Comparison of ENCODE assay signal across 7 worm cellular contexts in genomic region chrIII:7216924-7217521, ce11.
TF ChIP-seq lines count a peak whose summit lies in the region.

No protein-coding gene starts in this region.

TF ChIP-seq in whole organism, L1 larva, 84 proteins besides CTCF, POLR2A, EP300 and RAD21 (continues in another document):
- TF ChIP-seq mab-9 (GFP tag; IDR thresholded peaks at IDR 0.05; lab: Robert Waterston, UW): no peak
- peak; percentile 90 for TF ChIP-seq lin-14 (GFP tag; optimal IDR thresholded peaks at IDR 0.05; lab: Kevin White, UChicago)
- TF ChIP-seq nhr-71 (tag; optimal IDR thresholded peaks at IDR 0.05; lab: Kevin White, UChicago): peak; percentile 94
- TF ChIP-seq nhr-11 (tag; optimal IDR thresholded peaks at IDR 0.05; lab: Kevin White, UChicago): peak; percentile 65
- peak; percentile 88 for TF ChIP-seq rnt-1 (tag; optimal IDR thresholded peaks at IDR 0.05; lab: Kevin White, UChicago)
- peak; percentile 63 for TF ChIP-seq mep-1 (tag; optimal IDR thresholded peaks at IDR 0.05; lab: Kevin White, UChicago)
- no peak for TF ChIP-seq nhr-76 (tag; optimal IDR thresholded peaks at IDR 0.05; lab: Kevin White, UChicago)
- peak; percentile 74 for TF ChIP-seq blmp-1 (tag; optimal IDR thresholded peaks at IDR 0.05; lab: Kevin White, UChicago)
- peak; percentile 5 to 30 (median 19) for TF ChIP-seq dpl-1 (GFP tag; optimal IDR thresholded peaks at IDR 0.05; lab: Kevin White, UChicago)
- TF ChIP-seq efl-1 (optimal IDR thresholded peaks at IDR 0.05; lab: Kevin White, UChicago): peak; percentile 22 to 52
- peak; percentile 23 to 81 for TF ChIP-seq efl-1 (GFP tag; optimal IDR thresholded peaks at IDR 0.05 in 1 of 2; lab: Kevin White, UChicago)
- TF ChIP-seq lir-3 (tag; optimal IDR thresholded peaks at IDR 0.05; lab: Kevin White, UChicago; ENCODE audit: poor library complexity): peak; percentile 31
- peak; percentile 77 for TF ChIP-seq nhr-20 (tag; optimal IDR thresholded peaks at IDR 0.05; lab: Kevin White, UChicago)

TF ChIP-seq in whole organism, L2 larva, 48 proteins besides CTCF, POLR2A, EP300 and RAD21 (continues in another document):
- TF ChIP-seq lin-13 (GFP tag; optimal IDR thresholded peaks at IDR 0.05; lab: Kevin White, UChicago): peak; percentile 54
- TF ChIP-seq nhr-129 (tag; optimal IDR thresholded peaks at IDR 0.05; lab: Kevin White, UChicago): peak; percentile 84
- TF ChIP-seq sem-4 (tag; optimal IDR thresholded peaks at IDR 0.05; lab: Kevin White, UChicago): peak; percentile 54
- TF ChIP-seq unc-62 (GFP tag; optimal IDR thresholded peaks at IDR 0.05; lab: Kevin White, UChicago): peak; percentile 37
- peak; percentile 66 for TF ChIP-seq C34F6.9 (tag; optimal IDR thresholded peaks at IDR 0.05; lab: Kevin White, UChicago)
- peak; percentile 77 for TF ChIP-seq sma-9 (GFP tag; optimal IDR thresholded peaks at IDR 0.05; lab: Kevin White, UChicago)
- TF ChIP-seq sma-9 (tag; optimal IDR thresholded peaks at IDR 0.05; lab: Kevin White, UChicago): no peak
- TF ChIP-seq nhr-11 (tag; optimal IDR thresholded peaks at IDR 0.05; lab: Kevin White, UChicago): no peak
- TF ChIP-seq mab-5 (tag; optimal IDR thresholded peaks at IDR 0.05; lab: Kevin White, UChicago): peak; percentile 70
- TF ChIP-seq F13H6.1 (tag; optimal IDR thresholded peaks at IDR 0.05; lab: Kevin White, UChicago): peak; percentile 85
- peak in 1 of 2 experiments; percentile 68 for TF ChIP-seq lsy-2 (tag; optimal IDR thresholded peaks at IDR 0.05; lab: Kevin White, UChicago)
- TF ChIP-seq lin-11 (tag; optimal IDR thresholded peaks at IDR 0.05; lab: Kevin White, UChicago): no peak
- TF ChIP-seq sma-3 (GFP tag; optimal IDR thresholded peaks at IDR 0.05; lab: Kevin White, UChicago): no peak

TF ChIP-seq in whole organism, L3 larva, 47 proteins besides CTCF, POLR2A, EP300 and RAD21:
- TF ChIP-seq ceh-16 (tag; optimal IDR thresholded peaks at IDR 0.05; lab: Kevin White, UChicago) (no peak), fkh-2 (tag; optimal IDR thresholded peaks at IDR 0.05; lab: Kevin White, UChicago) (peak; percentile 33), nhr-11 (tag; optimal IDR thresholded peaks at IDR 0.05; lab: Kevin White, UChicago) (peak; percentile 12), tbx-2 (tag; optimal IDR thresholded peaks at IDR 0.05; lab: Kevin White, UChicago) (no peak), unc-62 (GFP tag; optimal IDR thresholded peaks at IDR 0.05; lab: Kevin White, UChicago) (peak; percentile 48), lin-15B (tag; optimal IDR thresholded peaks at IDR 0.05; lab: Kevin White, UChicago) (peak; percentile 38), nfya-1 (tag; optimal IDR thresholded peaks at IDR 0.05; lab: Kevin White, UChicago; ENCODE audit: insufficient read depth) (peak; percentile 34), egl-5 (tag; optimal IDR thresholded peaks at IDR 0.05; lab: Kevin White, UChicago) (peak; percentile 3), elt-3 (tag; optimal IDR thresholded peaks at IDR 0.05; lab: Kevin White, UChicago) (no peak)

TF ChIP-seq in whole organism, L4 larva, 104 proteins besides CTCF, POLR2A, EP300 and RAD21 (continues in another document):
- TF ChIP-seq unc-62 (GFP tag; optimal IDR thresholded peaks at IDR 0.05 in 1 of 2; lab: Kevin White, UChicago) (peak in 1 of 2 experiments; percentile 68), unc-62 (tag; optimal IDR thresholded peaks at IDR 0.05; lab: Kevin White, UChicago) (no peak), hlh-30 (tag; optimal IDR thresholded peaks at IDR 0.05; lab: Kevin White, UChicago; ENCODE audit: insufficient read depth) (peak; percentile 68), zip-11 (GFP tag; IDR thresholded peaks at IDR 0.05; lab: Robert Waterston, UW) (no peak), egl-43 (GFP tag; IDR thresholded peaks at IDR 0.05; lab: Robert Waterston, UW) (no peak), hlh-11 (tag; optimal IDR thresholded peaks at IDR 0.05; lab: Kevin White, UChicago) (peak; percentile 68), aly-2 (tag; optimal IDR thresholded peaks at IDR 0.05; lab: Kevin White, UChicago) (no peak), ceh-20 (GFP tag; IDR thresholded peaks at IDR 0.05; lab: Robert Waterston, UW) (0 out of 2 replicates have a peak, but pooled peaks have one; percentile 48), rbr-2 (tag; optimal IDR thresholded peaks at IDR 0.05; lab: Kevin White, UChicago) (no peak), attf-4 (tag; optimal IDR thresholded peaks at IDR 0.05; lab: Kevin White, UChicago) (no peak), mdl-1 (tag; optimal IDR thresholded peaks at IDR 0.05; lab: Kevin White, UChicago) (peak in 1 of 2 experiments; percentile 0), aha-1 (tag; lab: Kevin White, UChicago) (peak; percentile 84), dmd-8 (GFP tag; IDR thresholded peaks at IDR 0.05; lab: Robert Waterston, UW) (no peak), nhr-28 (tag; optimal IDR thresholded peaks at IDR 0.05; lab: Kevin White, UChicago) (peak; percentile 5), nhr-11 (tag; optimal IDR thresholded peaks at IDR 0.05; lab: Kevin White, UChicago) (peak; percentile 82)

TF ChIP-seq in whole organism, late embryonic, 69 proteins besides CTCF, POLR2A, EP300 and RAD21:
- peak; percentile 92 for TF ChIP-seq ceh-18 (tag; optimal IDR thresholded peaks at IDR 0.05; lab: Kevin White, UChicago)
- TF ChIP-seq nfya-1 (tag; optimal IDR thresholded peaks at IDR 0.05; lab: Kevin White, UChicago): peak; percentile 46
- peak; percentile 6 for TF ChIP-seq ceh-34 (tag; optimal IDR thresholded peaks at IDR 0.05; lab: Kevin White, UChicago)
- TF ChIP-seq T23F11.4 (GFP tag; optimal IDR thresholded peaks at IDR 0.05; lab: Kevin White, UChicago): no peak
- peak; percentile 88 for TF ChIP-seq unc-55 (GFP tag; optimal IDR thresholded peaks at IDR 0.05; lab: Kevin White, UChicago)
- no peak for TF ChIP-seq ttx-3 (tag; optimal IDR thresholded peaks at IDR 0.05; lab: Kevin White, UChicago)
- TF ChIP-seq rnt-1 (tag; optimal IDR thresholded peaks at IDR 0.05; lab: Kevin White, UChicago): peak; percentile 78

TF ChIP-seq in whole organism, mixed stage, embryonic, 35 proteins besides CTCF, POLR2A, EP300 and RAD21:
- TF ChIP-seq blmp-1 (tag; optimal IDR thresholded peaks at IDR 0.05; lab: Kevin White, UChicago) (no peak), ztf-11 (tag; optimal IDR thresholded peaks at IDR 0.05; lab: Kevin White, UChicago) (no peak), unc-62 (GFP tag; optimal IDR thresholded peaks at IDR 0.05; lab: Kevin White, UChicago) (peak; percentile 96), nhr-28 (tag; optimal IDR thresholded peaks at IDR 0.05; lab: Kevin White, UChicago) (no peak), hlh-1 (tag; optimal IDR thresholded peaks at IDR 0.05; lab: Kevin White, UChicago) (peak; percentile 96), tbx-8 (GFP tag; optimal IDR thresholded peaks at IDR 0.05; lab: Kevin White, UChicago) (no peak), unc-120 (tag; optimal IDR thresholded peaks at IDR 0.05; lab: Kevin White, UChicago; ENCODE audit: poor library complexity, severe bottlenecking) (peak; percentile 98), ceh-39 (tag; optimal IDR thresholded peaks at IDR 0.05; lab: Kevin White, UChicago) (no peak), unc-39 (tag; optimal IDR thresholded peaks at IDR 0.05; lab: Kevin White, UChicago) (no peak), lin-13 (tag; optimal IDR thresholded peaks at IDR 0.05; lab: Kevin White, UChicago) (no peak), mep-1 (tag; optimal IDR thresholded peaks at IDR 0.05; lab: Kevin White, UChicago) (no peak), pha-4 (tag; optimal IDR thresholded peaks at IDR 0.05; lab: Kevin White, UChicago) (no peak), mab-5 (tag; optimal IDR thresholded peaks at IDR 0.05; lab: Kevin White, UChicago) (no peak), nhr-2 (tag; optimal IDR thresholded peaks at IDR 0.05; lab: Kevin White, UChicago) (no peak), elt-3 (tag; optimal IDR thresholded peaks at IDR 0.05; lab: Kevin White, UChicago) (no peak), nhr-12 (tag; optimal IDR thresholded peaks at IDR 0.05; lab: Kevin White, UChicago) (no peak), nhr-237 (tag; optimal IDR thresholded peaks at IDR 0.05; lab: Kevin White, UChicago) (no peak), sem-2 (GFP tag; optimal IDR thresholded peaks at IDR 0.05; lab: Kevin White, UChicago) (no peak), ham-2 (GFP tag; optimal IDR thresholded peaks at IDR 0.05; lab: Kevin White, UChicago) (no peak), mls-2 (tag; optimal IDR thresholded peaks at IDR 0.05; lab: Kevin White, UChicago) (no peak)

TF ChIP-seq in whole organism, young adult, 124 proteins besides CTCF, POLR2A, EP300 and RAD21:
- no peak for TF ChIP-seq Y95B8A.8 (GFP tag; IDR thresholded peaks at IDR 0.05; lab: Robert Waterston, UW)
- no peak for TF ChIP-seq bed-2 (GFP tag; IDR thresholded peaks at IDR 0.05; lab: Robert Waterston, UW)
- no peak for TF ChIP-seq somi-1 (GFP tag; optimal IDR thresholded peaks at IDR 0.05; lab: Kevin White, UChicago)
- peak; percentile 5 for TF ChIP-seq K12H6.12 (tag; optimal IDR thresholded peaks at IDR 0.05; lab: Kevin White, UChicago)
- TF ChIP-seq lin-26 (GFP tag; IDR thresholded peaks at IDR 0.05; lab: Robert Waterston, UW): no peak
- no peak for TF ChIP-seq ceh-27 (GFP tag; optimal IDR thresholded peaks at IDR 0.05; lab: Kevin White, UChicago)
- no peak for TF ChIP-seq ama-1 (optimal IDR thresholded peaks at IDR 0.05; lab: Kevin White, UChicago)
- no peak for TF ChIP-seq ama-1 (GFP tag; optimal IDR thresholded peaks at IDR 0.05; lab: Kevin White, UChicago)
- no peak for TF ChIP-seq ceh-40 (GFP tag; IDR thresholded peaks at IDR 0.05; lab: Robert Waterston, UW)
- peak; percentile 24; the same call in 1 of the 2 replicates for TF ChIP-seq hmg-1.2 (GFP tag; IDR thresholded peaks at IDR 0.05; lab: Robert Waterston, UW)
- no peak for TF ChIP-seq T07F8.4 (tag; optimal IDR thresholded peaks at IDR 0.05; lab: Kevin White, UChicago)
